Fruit fly (Drosophila melanogaster) whole organism, embryonic: Measurements from ENCODE around the gene Atg18b.
A peak's percentile ranks its signal among the peaks of the same experiment; 100 is the strongest.

ENCODE experiments used
- Asciz ChIP-seq: fragments of 200-800 bp; sonication (Bioruptor generic); optimal IDR thresholded peaks from 2 replicates; lab custom pipeline; 2017; ENCODE audit warnings: missing biosample characterization, mild to moderate bottlenecking, missing genetic modification characterization, missing genetic modification reagents
- Atf6 ChIP-seq: fragments of 200-800 bp; sonication (Bioruptor generic); IDR thresholded peaks from 2 replicates; pipeline ENCODE4 v1.3.6; 2022; ENCODE audit warnings: missing biosample characterization, missing genetic modification characterization
- Blimp-1 ChIP-seq: fragments of 200-800 bp; sonication (Bioruptor generic); optimal IDR thresholded peaks from 3 replicates; lab custom pipeline; 2018; ENCODE audit warnings: missing biosample characterization, missing genetic modification characterization, mild to moderate bottlenecking, moderate library complexity, missing genetic modification reagents
- C15 ChIP-seq: fragments of 200-800 bp; sonication (Bioruptor generic); IDR thresholded peaks from 3 replicates; pipeline ENCODE4 v1.3.6; 2022; ENCODE audit warnings: missing biosample characterization, missing genetic modification characterization
- CG10431 ChIP-seq: fragments of 200-800 bp; sonication (Bioruptor generic); optimal IDR thresholded peaks from 3 replicates; lab custom pipeline; 2018; ENCODE audit warnings: missing biosample characterization, mild to moderate bottlenecking, missing genetic modification characterization
- CG11560 ChIP-seq: fragments of 200-800 bp; sonication (Bioruptor generic); IDR thresholded peaks from 3 replicates; pipeline ENCODE4 v1.3.6; 2022; ENCODE audit warnings: missing biosample characterization, missing genetic modification characterization
- CG12744 ChIP-seq: fragments of 200-800 bp; sonication (Bioruptor generic); optimal IDR thresholded peaks from 2 replicates; lab custom pipeline; 2016; ENCODE audit warnings: missing biosample characterization, missing genetic modification characterization
- CG12769 ChIP-seq: fragments of 200-800 bp; sonication (Bioruptor generic); optimal IDR thresholded peaks from 2 replicates; lab custom pipeline; 2019; ENCODE audit warnings: missing biosample characterization, mild to moderate bottlenecking, missing genetic modification characterization, moderate library complexity
- CG13287 ChIP-seq: fragments of 200-800 bp; sonication (Bioruptor generic); IDR thresholded peaks from 2 replicates; pipeline ENCODE4 v1.3.6; 2022; ENCODE audit warnings: missing biosample characterization, missing genetic modification characterization; ENCODE audit not compliant: partially characterized antibody
- CG15514 ChIP-seq: fragments of 200-800 bp; sonication (Bioruptor generic); optimal IDR thresholded peaks from 3 replicates; lab custom pipeline; 2017; ENCODE audit warnings: missing biosample characterization, missing genetic modification characterization, mild to moderate bottlenecking, moderate library complexity, missing genetic modification reagents
- CG16815 ChIP-seq: fragments of 200-800 bp; sonication (Bioruptor generic); optimal IDR thresholded peaks from 3 replicates; lab custom pipeline; 2017; ENCODE audit warnings: missing biosample characterization, mild to moderate bottlenecking, missing genetic modification characterization
- CG2116 ChIP-seq: fragments of 200-800 bp; sonication (Bioruptor generic); optimal IDR thresholded peaks from 3 replicates; lab custom pipeline; 2018; ENCODE audit warnings: missing biosample characterization, mild to moderate bottlenecking, missing genetic modification characterization
- CG30403 ChIP-seq: fragments of 200-800 bp; sonication (Bioruptor generic); optimal IDR thresholded peaks from 3 replicates; lab custom pipeline; 2016; ENCODE audit warnings: missing biosample characterization, missing genetic modification characterization
- CG31365 ChIP-seq: fragments of 200-800 bp; sonication (Bioruptor generic); optimal IDR thresholded peaks from 2 replicates; lab custom pipeline; 2018; ENCODE audit warnings: missing biosample characterization, mild to moderate bottlenecking, missing genetic modification characterization
- CG31388 ChIP-seq: fragments of 200-800 bp; sonication (Bioruptor generic); optimal IDR thresholded peaks from 2 replicates; lab custom pipeline; 2016; ENCODE audit warnings: missing biosample characterization, missing genetic modification characterization
- CG34224 ChIP-seq: fragments of 200-800 bp; sonication (Bioruptor generic); IDR thresholded peaks from 3 replicates; pipeline ENCODE4 v1.3.6; 2022; ENCODE audit warnings: missing biosample characterization, missing genetic modification characterization; ENCODE audit not compliant: partially characterized antibody
- CG4282 ChIP-seq: fragments of 200-800 bp; sonication (Bioruptor generic); optimal IDR thresholded peaks from 2 replicates; lab custom pipeline; 2016; ENCODE audit warnings: missing biosample characterization, missing genetic modification characterization
- CG4617 ChIP-seq: fragments of 200-800 bp; sonication (Bioruptor generic); optimal IDR thresholded peaks from 3 replicates; lab custom pipeline; 2016; ENCODE audit warnings: missing biosample characterization, missing genetic modification characterization, borderline replicate concordance
- CG5245 ChIP-seq: fragments of 200-800 bp; sonication (Bioruptor generic); optimal IDR thresholded peaks from 3 replicates; lab custom pipeline; 2016; ENCODE audit warnings: missing biosample characterization, missing genetic modification characterization
- Med ChIP-seq: fragments of 200-800 bp; sonication (Bioruptor generic); peaks from one replicate; lab custom pipeline; 2016; ENCODE audit warnings: missing biosample characterization, missing genetic modification characterization, mild to moderate bottlenecking, inconsistent platforms, moderate library complexity
- TFAM ChIP-seq: fragments of 200-800 bp; sonication (Bioruptor generic); optimal IDR thresholded peaks from 2 replicates; lab custom pipeline; 2017; ENCODE audit warnings: missing biosample characterization, missing genetic modification characterization, inconsistent platforms
- Trl ChIP-seq, 3 experiments: fragments of >200 bp in 2 of 3; fragments of 200-800 bp in 1 of 3; sonication (Bioruptor generic) in 1 of 3; optimal IDR thresholded peaks; 2 replicates in 1 of 3; 3 replicates in 2 of 3; lab custom pipeline; 2016 to 2017; ENCODE audit warnings: missing biosample characterization in 1 of 3, missing genetic modification characterization in 1 of 3
- Xbp1 ChIP-seq: fragments of 200-800 bp; sonication (Bioruptor generic); optimal IDR thresholded peaks from 3 replicates; lab custom pipeline; 2016; ENCODE audit warnings: missing biosample characterization, mild to moderate bottlenecking, missing genetic modification characterization
- cg ChIP-seq: fragments of 200-800 bp; sonication (Bioruptor generic); optimal IDR thresholded peaks from 3 replicates; lab custom pipeline; 2019; ENCODE audit warnings: missing biosample characterization, mild to moderate bottlenecking, missing genetic modification characterization, moderate library complexity
- chinmo ChIP-seq: fragments of 200-800 bp; sonication (Bioruptor generic); IDR thresholded peaks from 4 replicates; pipeline ENCODE4 v1.3.6; 2022; ENCODE audit warnings: missing biosample characterization, missing genetic modification characterization; ENCODE audit not compliant: partially characterized antibody
- crol ChIP-seq: fragments of 200-800 bp; sonication (Bioruptor generic); IDR thresholded peaks from 2 replicates; pipeline ENCODE4 v1.3.6; 2022; ENCODE audit warnings: missing biosample characterization, missing genetic modification characterization
- cwo ChIP-seq: fragments of 200-800 bp; sonication (Bioruptor generic); optimal IDR thresholded peaks from 3 replicates; lab custom pipeline; 2017; ENCODE audit warnings: missing biosample characterization, missing genetic modification characterization, mild to moderate bottlenecking, moderate library complexity, missing genetic modification reagents
- dpn ChIP-seq, 2 experiments: fragments of 200-800 bp; sonication (Bioruptor generic); optimal IDR thresholded peaks; 3 replicates each; lab custom pipeline; 2016; ENCODE audit warnings: missing biosample characterization in 2 of 2, missing genetic modification characterization in 2 of 2
- eve ChIP-seq, 2 experiments: fragments of >200 bp; optimal IDR thresholded peaks; 2 replicates each; lab custom pipeline; 2017; ENCODE audit warnings: missing biosample characterization in 2 of 2, missing genetic modification characterization in 2 of 2
- ftz-f1 ChIP-seq: fragments of 200-800 bp; sonication (Bioruptor generic); optimal IDR thresholded peaks from 2 replicates; lab custom pipeline; 2016; ENCODE audit warnings: missing biosample characterization, missing genetic modification characterization
- grau ChIP-seq: fragments of 200-800 bp; optimal IDR thresholded peaks from 3 replicates; lab custom pipeline; 2019; ENCODE audit warnings: missing biosample characterization, mild to moderate bottlenecking, missing genetic modification characterization, moderate library complexity
- hb ChIP-seq: fragments of 200-800 bp; sonication (Bioruptor generic); IDR thresholded peaks from 3 replicates; pipeline ENCODE4 v1.3.6; 2022; ENCODE audit warnings: missing biosample characterization, missing genetic modification characterization; ENCODE audit not compliant: partially characterized antibody
- kni ChIP-seq: fragments of 200-800 bp; sonication (Bioruptor generic); optimal IDR thresholded peaks from 3 replicates; lab custom pipeline; 2017; ENCODE audit warnings: mild to moderate bottlenecking, missing biosample characterization, missing genetic modification reagents, missing genetic modification characterization
- lov ChIP-seq, 2 experiments: fragments of 200-800 bp in 1 of 2; fragments of >200 bp in 1 of 2; sonication (Bioruptor generic) in 1 of 2; IDR thresholded peaks in 1 of 2; optimal IDR thresholded peaks in 1 of 2; 2 replicates in 1 of 2; 3 replicates in 1 of 2; pipeline versions ENCODE4 v1.3.6 to Lab custom; 2017 to 2022; ENCODE audit warnings: missing biosample characterization in 1 of 2, missing genetic modification characterization in 1 of 2
- mirr ChIP-seq: fragments of 200-800 bp; sonication (Bioruptor generic); optimal IDR thresholded peaks from 3 replicates; lab custom pipeline; 2018; ENCODE audit warnings: missing biosample characterization, mild to moderate bottlenecking, missing genetic modification characterization
- nerfin-1 ChIP-seq: fragments of 200-800 bp; sonication (Bioruptor generic); optimal IDR thresholded peaks from 3 replicates; lab custom pipeline; 2019; ENCODE audit warnings: missing biosample characterization, mild to moderate bottlenecking, missing genetic modification characterization, moderate library complexity
- pros ChIP-seq: fragments of 200-800 bp; sonication (Bioruptor generic); optimal IDR thresholded peaks from 3 replicates; lab custom pipeline; 2019; ENCODE audit warnings: missing biosample characterization, mild to moderate bottlenecking, missing genetic modification characterization, moderate library complexity
- psq ChIP-seq: fragments of 200-800 bp; sonication (Bioruptor generic); optimal IDR thresholded peaks from 2 replicates; lab custom pipeline; 2017; ENCODE audit warnings: missing biosample characterization, missing genetic modification characterization
- scrt ChIP-seq: fragments of 200-800 bp; sonication (Bioruptor generic); optimal IDR thresholded peaks from 2 replicates; lab custom pipeline; 2018; ENCODE audit warnings: missing biosample characterization, mild to moderate bottlenecking, missing genetic modification characterization, moderate library complexity
- sd ChIP-seq: fragments of 200-800 bp; sonication (Bioruptor generic); optimal IDR thresholded peaks from 3 replicates; lab custom pipeline; 2018; ENCODE audit warnings: missing biosample characterization, mild to moderate bottlenecking, missing genetic modification characterization, moderate library complexity
- sens ChIP-seq: fragments of 200-800 bp; sonication (Bioruptor generic); peaks from one replicate; lab custom pipeline; 2016; ENCODE audit warnings: missing biosample characterization, missing genetic modification characterization
- tll ChIP-seq, 2 experiments: fragments of 200-800 bp in 1 of 2; fragments of >200 bp in 1 of 2; sonication (Bioruptor generic) in 1 of 2; optimal IDR thresholded peaks; 2 replicates each; lab custom pipeline; 2017 to 2019; ENCODE audit warnings: missing biosample characterization in 2 of 2, missing genetic modification characterization in 2 of 2, mild to moderate bottlenecking in 1 of 2, moderate library complexity in 1 of 2
- vvl ChIP-seq: fragments of 200-800 bp; sonication (Bioruptor generic); IDR thresholded peaks from 2 replicates; pipeline ENCODE4 v1.3.6; 2022; ENCODE audit warnings: missing biosample characterization, missing genetic modification characterization
- z ChIP-seq: fragments of 200-800 bp; sonication (Bioruptor generic); IDR thresholded peaks from 3 replicates; pipeline ENCODE4 v1.3.6; 2022; ENCODE audit warnings: missing biosample characterization, missing genetic modification characterization

The Atg18b gene

DNA sequence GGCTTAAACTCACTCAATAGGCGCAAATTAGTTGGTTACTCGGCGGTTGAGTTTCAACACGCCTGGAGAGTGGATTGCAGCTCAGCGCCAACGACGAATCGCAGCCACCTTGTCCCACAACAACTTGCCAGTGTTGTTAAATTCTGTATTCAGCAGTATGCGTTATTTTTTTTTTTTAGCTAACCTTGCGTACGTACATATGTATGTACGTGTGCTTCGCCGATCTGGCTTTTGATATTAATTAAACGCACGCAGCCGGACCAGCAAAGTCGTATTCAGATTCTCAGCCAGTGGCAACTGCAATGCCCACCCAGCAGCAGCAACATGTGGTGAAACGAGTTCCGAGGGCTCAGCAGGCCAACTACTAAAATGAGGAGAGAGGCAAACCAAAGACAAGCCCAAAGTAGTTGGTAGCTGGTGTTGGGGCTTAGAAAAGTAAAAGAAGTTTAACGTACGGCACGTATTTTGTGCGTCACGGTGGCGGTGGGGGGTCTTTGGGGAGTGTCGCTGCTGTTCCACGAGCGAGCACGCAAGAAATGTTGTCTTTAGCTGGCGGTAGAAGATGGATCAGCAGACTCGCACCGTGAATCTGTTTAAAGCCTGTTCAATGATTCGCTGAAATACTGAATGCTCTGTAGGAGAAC lies 24.8 kb upstream of the Atg18b start (continued):
- TF ChIP-seq Atf6 (GFP tag; lab: Robert Waterston, UW) (0 out of 2 replicates have a peak, but pooled peaks have one; percentile 12), CG4282 (GFP tag; lab: Kevin White, UChicago) (no peak)

DNA sequence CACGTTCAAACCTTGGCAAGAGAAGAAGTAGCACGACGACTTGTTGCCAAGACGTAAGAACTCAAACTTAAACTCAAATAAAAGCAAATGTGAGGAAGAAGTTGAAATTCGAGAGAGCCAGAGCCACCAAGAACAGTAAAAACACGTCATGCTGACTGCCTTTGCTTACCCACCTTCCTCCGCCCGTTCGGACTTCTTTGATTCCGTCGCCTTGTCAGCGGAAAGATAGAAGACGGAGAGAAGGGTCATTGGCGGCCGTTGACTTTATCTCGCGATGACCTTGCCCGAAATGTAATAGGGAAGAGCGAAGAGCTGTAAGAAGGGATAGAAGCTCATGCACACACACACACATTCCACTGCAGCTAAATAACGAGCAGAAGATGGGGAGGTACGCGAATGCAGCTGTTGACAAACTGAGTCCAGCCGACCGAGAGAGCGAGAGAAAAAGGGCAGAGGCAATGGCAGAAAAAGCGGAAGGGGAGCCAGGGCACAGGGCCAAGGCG lies 23.6 kb upstream of the Atg18b start:
- no peak for TF ChIP-seq TFAM (GFP tag; lab: Kevin White, UChicago)
- peak; percentile 97 for TF ChIP-seq pros
- peak; percentile 11 for TF ChIP-seq sd (tag; lab: Kevin White, UChicago)
- no peak for TF ChIP-seq mirr (GFP tag; lab: Kevin White, UChicago)
- TF ChIP-seq scrt (GFP tag; lab: Kevin White, UChicago) = peak; percentile 47
- TF ChIP-seq CG2116 (GFP tag; lab: Kevin White, UChicago) = no peak
- 0 out of 2 replicates have a peak, but pooled peaks have one; percentile 15 for TF ChIP-seq vvl
- TF ChIP-seq tll (GFP tag; optimal IDR thresholded peaks at IDR 0.05; lab: Kevin White, UChicago) = peak in 1 of 2 experiments; percentile 36
- TF ChIP-seq C15 (GFP tag; lab: Robert Waterston, UW) = no peak
- TF ChIP-seq Med = peak; percentile 64
- peak; percentile 82 for TF ChIP-seq kni (GFP tag; lab: Kevin White, UChicago)
- no peak for TF ChIP-seq CG5245
- no peak for TF ChIP-seq hb (GFP tag; lab: Robert Waterston, UW)
- no peak for TF ChIP-seq CG34224 (GFP tag; lab: Robert Waterston, UW)
- TF ChIP-seq CG4617 (GFP tag; lab: Kevin White, UChicago) = no peak
- no peak for TF ChIP-seq grau (tag; lab: Kevin White, UChicago)
- no peak for TF ChIP-seq CG10431 (GFP tag; lab: Kevin White, UChicago)
- TF ChIP-seq eve (GFP tag; optimal IDR thresholded peaks at IDR 0.05; lab: Kevin White, UChicago) = no peak
- TF ChIP-seq cwo (GFP tag; lab: Kevin White, UChicago) = no peak
- peak; percentile 61 for TF ChIP-seq sens (GFP tag; lab: Kevin White, UChicago)
- no peak for TF ChIP-seq CG15514 (GFP tag; lab: Kevin White, UChicago)
- TF ChIP-seq crol (GFP tag; lab: Robert Waterston, UW) = peak; percentile 73
- TF ChIP-seq CG13287 (GFP tag; lab: Robert Waterston, UW) = no peak
- TF ChIP-seq lov (optimal IDR thresholded peaks at IDR 0.05; lab: Kevin White, UChicago) = no peak
- 0 out of 3 replicates have a peak, but pooled peaks have one; percentile 63 for TF ChIP-seq lov (GFP tag; IDR thresholded peaks at IDR 0.05; lab: Robert Waterston, UW)
- no peak for TF ChIP-seq CG12744 (GFP tag; lab: Kevin White, UChicago)
- TF ChIP-seq nerfin-1 = peak; percentile 69
- peak; percentile 43 for TF ChIP-seq ftz-f1 (GFP tag; lab: Kevin White, UChicago)
- peak; percentile 78 for TF ChIP-seq z (GFP tag; lab: Robert Waterston, UW)
- peak; percentile 23 for TF ChIP-seq Blimp-1 (GFP tag; lab: Kevin White, UChicago)
- 0 out of 2 replicates have a peak, but pooled peaks have one; percentile 12 for TF ChIP-seq Atf6 (GFP tag; lab: Robert Waterston, UW)
- TF ChIP-seq CG12769 (tag; lab: Kevin White, UChicago) = peak; percentile 54
- no peak for TF ChIP-seq CG16815 (GFP tag; lab: Kevin White, UChicago)
- TF ChIP-seq Trl (optimal IDR thresholded peaks at IDR 0.05; lab: Kevin White, UChicago) = peak; percentile 25 to 47
- no peak for TF ChIP-seq Trl (GFP tag; optimal IDR thresholded peaks at IDR 0.05; lab: Kevin White, UChicago)
- no peak for TF ChIP-seq CG11560
- TF ChIP-seq psq = peak; percentile 22
- TF ChIP-seq cg = peak; percentile 54
- no peak for TF ChIP-seq CG31365 (tag; lab: Kevin White, UChicago)
- TF ChIP-seq chinmo (GFP tag; lab: Robert Waterston, UW) = peak; percentile 80; the same call in 2 of the 4 replicates
- TF ChIP-seq Asciz (GFP tag; lab: Kevin White, UChicago) = no peak
- TF ChIP-seq Xbp1 (GFP tag; lab: Kevin White, UChicago) = peak; percentile 12
- no peak for TF ChIP-seq CG31388 (GFP tag; lab: Kevin White, UChicago)
- no peak for TF ChIP-seq CG30403 (GFP tag; lab: Kevin White, UChicago)
- TF ChIP-seq CG4282 (GFP tag; lab: Kevin White, UChicago) = no peak
- TF ChIP-seq dpn (GFP tag; optimal IDR thresholded peaks at IDR 0.05; lab: Kevin White, UChicago) = no peak
